Worm (Caenorhabditis elegans) whole organism, L1 larva: ENCODE data around the gene paf-2.
A peak's percentile ranks its signal among the peaks of the same experiment; 100 is the strongest.

Experiments
- C16A3.4 ChIP-seq: fragments of 150-350 bp; optimal IDR thresholded peaks from 2 replicates; lab custom pipeline; 2014; ENCODE audit warnings: missing biosample characterization, missing genetic modification characterization
- aha-1 ChIP-seq: fragments of 150-350 bp; optimal IDR thresholded peaks from 2 replicates; lab custom pipeline; 2014; ENCODE audit warnings: missing biosample characterization, missing genetic modification characterization
- aly-2 ChIP-seq: fragments of 150-350 bp; optimal IDR thresholded peaks from 2 replicates; lab custom pipeline; 2014; ENCODE audit warnings: missing biosample characterization, missing genetic modification characterization
- blmp-1 ChIP-seq: fragments of 150-350 bp; optimal IDR thresholded peaks from 2 replicates; lab custom pipeline; 2014; ENCODE audit warnings: missing biosample characterization, missing genetic modification characterization
- ceh-88 ChIP-seq: fragments of 200-800 bp; sonication (Bioruptor generic); IDR thresholded peaks from 2 replicates; pipeline ENCODE4 v1.3.6; 2022; ENCODE audit warnings: missing genetic modification characterization, missing compliant biosample characterization
- ceh-90 ChIP-seq: sonication (generic microtip); optimal IDR thresholded peaks from 2 replicates; lab custom pipeline; 2016; ENCODE audit warnings: missing genetic modification characterization, missing compliant biosample characterization
- ces-1 ChIP-seq: fragments of 150-350 bp; optimal IDR thresholded peaks from 2 replicates; lab custom pipeline; 2014; ENCODE audit warnings: missing biosample characterization, missing genetic modification reagents, missing genetic modification characterization
- dpl-1 ChIP-seq, 3 experiments: fragments of 150-350 bp in 2 of 3; sonication (generic microtip) in 1 of 3; optimal IDR thresholded peaks; 2 replicates each; lab custom pipeline; 2014 to 2017; ENCODE audit warnings: missing biosample characterization in 3 of 3, missing genetic modification characterization in 3 of 3, missing genetic modification reagents in 3 of 3
- dsc-1 ChIP-seq: sonication (generic microtip); optimal IDR thresholded peaks from 2 replicates; lab custom pipeline; 2016; ENCODE audit warnings: mild to moderate bottlenecking, missing genetic modification characterization, missing compliant biosample characterization
- efl-1 ChIP-seq, 4 experiments: fragments of 150-350 bp; optimal IDR thresholded peaks in 3 of 4; peaks in 1 of 4; 1 replicate in 1 of 4; 2 replicates in 3 of 4; lab custom pipeline; 2014; ENCODE audit warnings: missing biosample characterization in 2 of 4, missing genetic modification characterization in 2 of 4, missing genetic modification reagents in 2 of 4
- egl-27 ChIP-seq, 2 experiments: fragments of 150-350 bp in 1 of 2; sonication (generic microtip); optimal IDR thresholded peaks; 3 replicates each; lab custom pipeline; 2017 to 2018; ENCODE audit warnings: missing biosample characterization in 2 of 2, missing genetic modification characterization in 2 of 2, missing genetic modification reagents in 2 of 2
- elt-3 ChIP-seq, 6 experiments: fragments of 150-350 bp in 1 of 6; sonication (generic microtip); optimal IDR thresholded peaks; 2 replicates each; lab custom pipeline; 2017 to 2018; ENCODE audit warnings: missing biosample characterization in 6 of 6, missing genetic modification characterization in 6 of 6, inconsistent platforms in 1 of 6
- fkh-10 ChIP-seq: sonication (generic microtip); optimal IDR thresholded peaks from 2 replicates; lab custom pipeline; 2017; ENCODE audit warnings: missing biosample characterization, missing genetic modification reagents, missing genetic modification characterization
- fkh-8 ChIP-seq: sonication (generic microtip); optimal IDR thresholded peaks from 2 replicates; lab custom pipeline; 2016; ENCODE audit warnings: mild to moderate bottlenecking, missing genetic modification characterization, missing compliant biosample characterization
- hlh-17 ChIP-seq: fragments of 200-800 bp; sonication (Bioruptor generic); optimal IDR thresholded peaks from 2 replicates; lab custom pipeline; 2018; ENCODE audit warnings: missing genetic modification characterization, mild to moderate bottlenecking, missing compliant biosample characterization, moderate library complexity, borderline replicate concordance
- hlh-4 ChIP-seq: sonication (generic microtip); optimal IDR thresholded peaks from 2 replicates; lab custom pipeline; 2016; ENCODE audit warnings: mild to moderate bottlenecking, missing genetic modification characterization, missing compliant biosample characterization
- hpl-2 ChIP-seq: fragments of 150-350 bp; optimal IDR thresholded peaks from 2 replicates; lab custom pipeline; 2014; ENCODE audit warnings: missing biosample characterization, missing genetic modification reagents, missing genetic modification characterization
- lin-14 ChIP-seq: fragments of 200-800 bp; sonication (Bioruptor generic); optimal IDR thresholded peaks from 2 replicates; lab custom pipeline; 2018; ENCODE audit warnings: mild to moderate bottlenecking, missing genetic modification characterization, moderate library complexity, missing compliant biosample characterization
- lin-15B ChIP-seq: fragments of 150-350 bp; sonication (generic microtip); optimal IDR thresholded peaks from 3 replicates; lab custom pipeline; 2014; ENCODE audit warnings: missing biosample characterization, missing genetic modification characterization
- lin-39 ChIP-seq: fragments of 150-350 bp; optimal IDR thresholded peaks from 2 replicates; lab custom pipeline; 2014; ENCODE audit warnings: missing biosample characterization, missing genetic modification reagents, missing genetic modification characterization
- mep-1 ChIP-seq: fragments of 150-350 bp; optimal IDR thresholded peaks from 2 replicates; lab custom pipeline; 2014; ENCODE audit warnings: missing biosample characterization, missing genetic modification characterization
- nhr-12 ChIP-seq: sonication (generic microtip); optimal IDR thresholded peaks from 2 replicates; lab custom pipeline; 2017; ENCODE audit warnings: missing biosample characterization, missing genetic modification characterization
- nhr-71 ChIP-seq: sonication (generic microtip); optimal IDR thresholded peaks from 2 replicates; lab custom pipeline; 2016; ENCODE audit warnings: mild to moderate bottlenecking, missing genetic modification characterization, moderate library complexity, missing compliant biosample characterization
- nhr-77 ChIP-seq: fragments of 150-350 bp; optimal IDR thresholded peaks from 2 replicates; lab custom pipeline; 2014; ENCODE audit warnings: missing biosample characterization, missing genetic modification characterization
- nhr-84 ChIP-seq: sonication (generic microtip); optimal IDR thresholded peaks from 2 replicates; lab custom pipeline; 2017; ENCODE audit warnings: missing biosample characterization, missing genetic modification characterization
- nhr-85 ChIP-seq: sonication (generic microtip); peaks from one replicate; lab custom pipeline; 2016; ENCODE audit warnings: missing genetic modification characterization, inconsistent platforms, missing compliant biosample characterization
- sox-4 ChIP-seq: sonication (generic microtip); optimal IDR thresholded peaks from 2 replicates; lab custom pipeline; 2016; ENCODE audit warnings: missing genetic modification characterization, missing compliant biosample characterization
- sup-37 ChIP-seq: fragments of 200-800 bp; sonication (Bioruptor generic); optimal IDR thresholded peaks from 2 replicates; lab custom pipeline; 2018; ENCODE audit warnings: mild to moderate bottlenecking, missing genetic modification characterization, missing compliant biosample characterization
- unc-30 ChIP-seq: sonication (generic microtip); optimal IDR thresholded peaks from 2 replicates; lab custom pipeline; 2017; ENCODE audit warnings: missing biosample characterization, missing genetic modification characterization
- unc-86 ChIP-seq: sonication (generic microtip); optimal IDR thresholded peaks from 2 replicates; lab custom pipeline; 2016; ENCODE audit warnings: missing genetic modification characterization, missing compliant biosample characterization
- vab-15 ChIP-seq: sonication (generic microtip); optimal IDR thresholded peaks from 2 replicates; lab custom pipeline; 2017; ENCODE audit warnings: missing genotype, mild to moderate bottlenecking, missing genetic modification characterization, missing compliant biosample characterization
- zag-1 ChIP-seq: fragments of 150-350 bp; optimal IDR thresholded peaks from 2 replicates; lab custom pipeline; 2014; ENCODE audit warnings: missing biosample characterization, missing genetic modification characterization

Gene paf-2

ce11 chrX:4322847-4323455 lies 25.4 kb upstream of the paf-2 start:
- TF ChIP-seq aly-2 = no peak
- TF ChIP-seq egl-27 (tag; optimal IDR thresholded peaks at IDR 0.05; lab: Kevin White, UChicago) = no peak
- peak; percentile 54 for TF ChIP-seq lin-14
- TF ChIP-seq ces-1 (GFP tag; lab: Kevin White, UChicago) = no peak
- no peak for TF ChIP-seq efl-1 (optimal IDR thresholded peaks at IDR 0.05; lab: Kevin White, UChicago)
- peak in 1 of 2 experiments; percentile 88 for TF ChIP-seq efl-1 (GFP tag; optimal IDR thresholded peaks at IDR 0.05 in 1 of 2; lab: Kevin White, UChicago)
- TF ChIP-seq fkh-10 (GFP tag; lab: Kevin White, UChicago) = peak; percentile 64
- TF ChIP-seq, all 84 proteins: peak for 3

- TF ChIP-seq egl-27 (tag; optimal IDR thresholded peaks at IDR 0.05; lab: Kevin White, UChicago) = no peak
- TF ChIP-seq unc-86 = no peak
- no peak for TF ChIP-seq zag-1 (tag; lab: Kevin White, UChicago)
- no peak for TF ChIP-seq blmp-1
- no peak for TF ChIP-seq nhr-85 (tag; lab: Kevin White, UChicago)
- TF ChIP-seq aha-1 = no peak
- no peak for TF ChIP-seq mep-1 (tag; lab: Kevin White, UChicago)
- TF ChIP-seq sup-37 (GFP tag; lab: Kevin White, UChicago) = no peak
- no peak for TF ChIP-seq vab-15 (tag; lab: Kevin White, UChicago)
- TF ChIP-seq fkh-10 (GFP tag; lab: Kevin White, UChicago) = no peak
- no peak for TF ChIP-seq dsc-1 (tag; lab: Kevin White, UChicago)
Observed at ce11 chrX:4320563-4320962, 23.0 kb upstream of the paf-2 start, which contains the start of gene dop-6. Gene dop-6, plus strand, starts transcription at chrX:4320863.

ce11 chrX:4317095-4317494 lies 19.6 kb upstream of the paf-2 start:
- no peak for TF ChIP-seq ceh-88 (GFP tag; lab: Robert Waterston, UW)
- TF ChIP-seq fkh-10 (GFP tag; lab: Kevin White, UChicago) = peak; percentile 75
- peak; percentile 29 for TF ChIP-seq lin-14
- no peak for TF ChIP-seq hpl-2 (GFP tag; lab: Kevin White, UChicago)
- TF ChIP-seq lin-15B = no peak
- no peak for TF ChIP-seq efl-1 (optimal IDR thresholded peaks at IDR 0.05; lab: Kevin White, UChicago)
- TF ChIP-seq efl-1 (GFP tag; optimal IDR thresholded peaks at IDR 0.05 in 1 of 2; lab: Kevin White, UChicago) = peak in 1 of 2 experiments; percentile 2
- no peak for TF ChIP-seq dpl-1 (GFP tag; optimal IDR thresholded peaks at IDR 0.05; lab: Kevin White, UChicago)

ce11 chrX:4314939-4315338 lies 17.4 kb upstream of the paf-2 start:
- TF ChIP-seq aly-2 = no peak
- TF ChIP-seq lin-39 = no peak
- peak; percentile 77 for TF ChIP-seq lin-14
- TF ChIP-seq ceh-90 (tag; lab: Kevin White, UChicago) = no peak
- peak; percentile 2 for TF ChIP-seq nhr-71 (tag; lab: Kevin White, UChicago)
- no peak for TF ChIP-seq sox-4
- TF ChIP-seq fkh-10 (GFP tag; lab: Kevin White, UChicago) = peak; percentile 95
- no peak for TF ChIP-seq lin-15B
- no peak for TF ChIP-seq nhr-84
- peak; percentile 87 for TF ChIP-seq ces-1 (GFP tag; lab: Kevin White, UChicago)
- no peak for TF ChIP-seq unc-30 (tag; lab: Kevin White, UChicago)
- no peak for TF ChIP-seq C16A3.4
- no peak for TF ChIP-seq nhr-77 (tag; lab: Kevin White, UChicago)
- no peak for TF ChIP-seq hlh-4 (tag; lab: Kevin White, UChicago)
- no peak for TF ChIP-seq dpl-1 (GFP tag; optimal IDR thresholded peaks at IDR 0.05; lab: Kevin White, UChicago)
- TF ChIP-seq nhr-12 (tag; lab: Kevin White, UChicago) = no peak
- TF ChIP-seq elt-3 (tag; optimal IDR thresholded peaks at IDR 0.05; lab: Kevin White, UChicago) = no peak
- no peak for TF ChIP-seq nhr-85 (tag; lab: Kevin White, UChicago)

ce11 chrX:4311668-4312067 lies 14.1 kb upstream of the paf-2 start, which contains the start of gene C52B9.8:
Gene C52B9.8, minus strand, starts transcription at chrX:4311768.
- peak; percentile 16 for TF ChIP-seq fkh-8 (tag; lab: Kevin White, UChicago)
- no peak for TF ChIP-seq C16A3.4
- TF ChIP-seq hlh-17 (GFP tag; lab: Kevin White, UChicago) = no peak
